Worm (Caenorhabditis elegans) whole organism, L4 larva: ENCODE results near the gene EGAP4.1.
"Not testable (repeated sequence)": the region's sequence is repeated elsewhere in the genome, so short reads cannot be mapped to it uniquely, and the experiment has no call there.

Experiments
- F44E2.7 ChIP-seq: fragments of 200-800 bp; sonication (Bioruptor generic); IDR thresholded peaks from 2 replicates; pipeline ENCODE4 v2.1.2; 2022; ENCODE audit warnings: missing genetic modification characterization, missing compliant biosample characterization
- F49E8.2 ChIP-seq: sonication (generic microtip); optimal IDR thresholded peaks from 2 replicates; lab custom pipeline; 2016; ENCODE audit warnings: missing compliant biosample characterization, mild to moderate bottlenecking, missing genetic modification characterization, borderline replicate concordance
- Y75B8A.6 ChIP-seq: fragments of 200-800 bp; sonication (Bioruptor generic); IDR thresholded peaks from 2 replicates; pipeline ENCODE4 v1.3.6; 2022; ENCODE audit warnings: missing genetic modification reagents, missing genetic modification characterization, missing compliant biosample characterization
- ZK546.5 ChIP-seq, 2 experiments: sonication (generic microtip); optimal IDR thresholded peaks; 2 replicates each; lab custom pipeline; 2017; ENCODE audit warnings: missing biosample characterization in 2 of 2, missing genetic modification characterization in 2 of 2
- aha-1 ChIP-seq: fragments of 150-350 bp; peaks from one replicate; lab custom pipeline; 2014; ENCODE audit warnings: missing biosample characterization, missing genetic modification characterization
- ceh-20 ChIP-seq: fragments of 200-800 bp; sonication (Bioruptor generic); IDR thresholded peaks from 2 replicates; pipeline ENCODE4 v1.3.6; 2022; ENCODE audit warnings: missing genetic modification reagents, missing genetic modification characterization, missing compliant biosample characterization
- ceh-28 ChIP-seq: fragments of 150-350 bp; optimal IDR thresholded peaks from 2 replicates; lab custom pipeline; 2014; ENCODE audit warnings: missing biosample characterization, missing genetic modification reagents, missing genetic modification characterization
- ces-1 ChIP-seq: fragments of 150-350 bp; sonication (generic microtip); optimal IDR thresholded peaks from 4 replicates; lab custom pipeline; 2014; ENCODE audit warnings: missing biosample characterization, missing genetic modification reagents, missing genetic modification characterization
- ctbp-1 ChIP-seq: fragments of 200-800 bp; sonication (Bioruptor generic); IDR thresholded peaks from 2 replicates; pipeline ENCODE4 v1.3.6; 2022; ENCODE audit warnings: missing genetic modification reagents, missing genetic modification characterization, missing compliant biosample characterization
- daf-16 ChIP-seq, 3 experiments: sonication (generic microtip); optimal IDR thresholded peaks; 2 replicates each; lab custom pipeline; 2016 to 2017; ENCODE audit warnings: missing genetic modification characterization in 3 of 3, missing genetic modification reagents in 3 of 3, mild to moderate bottlenecking in 2 of 3, missing compliant biosample characterization in 2 of 3, missing biosample characterization in 1 of 3, moderate library complexity in 1 of 3
- dmd-6 ChIP-seq: fragments of 200-800 bp; sonication (Bioruptor generic); IDR thresholded peaks from 2 replicates; pipeline ENCODE4 v1.3.6; 2022; ENCODE audit warnings: missing genetic modification reagents, missing genetic modification characterization, missing compliant biosample characterization
- dmd-9 ChIP-seq: fragments of 200-800 bp; sonication (Bioruptor generic); IDR thresholded peaks from 2 replicates; pipeline ENCODE4 v1.3.6; 2022; ENCODE audit warnings: missing genetic modification reagents, missing genetic modification characterization, missing compliant biosample characterization
- duxl-1 ChIP-seq: sonication (generic microtip); optimal IDR thresholded peaks from 2 replicates; lab custom pipeline; 2016; ENCODE audit warnings: mild to moderate bottlenecking, missing genetic modification characterization, moderate library complexity, missing compliant biosample characterization; ENCODE audit not compliant: poor library complexity
- dve-1 ChIP-seq: sonication (generic microtip); optimal IDR thresholded peaks from 2 replicates; lab custom pipeline; 2017; ENCODE audit warnings: antibody characterized with exemption, mild to moderate bottlenecking, missing genetic modification characterization, missing compliant biosample characterization; ENCODE audit not compliant: insufficient read depth
- hif-1 ChIP-seq, 2 experiments: sonication (generic microtip); optimal IDR thresholded peaks; 2 replicates each; lab custom pipeline; 2016 to 2017; ENCODE audit warnings: missing compliant biosample characterization in 2 of 2, missing genetic modification characterization in 2 of 2, missing genetic modification reagents in 2 of 2, missing genotype in 2 of 2, mild to moderate bottlenecking in 1 of 2
- hlh-11 ChIP-seq: fragments of 200-800 bp; sonication (Bioruptor generic); optimal IDR thresholded peaks from 2 replicates; lab custom pipeline; 2018; ENCODE audit warnings: mild to moderate bottlenecking, missing genetic modification characterization, missing compliant biosample characterization
- hmg-1.1 ChIP-seq: fragments of 200-800 bp; sonication (Bioruptor generic); IDR thresholded peaks from 2 replicates; pipeline ENCODE4 v1.3.6; 2022; ENCODE audit warnings: missing genetic modification reagents, missing genetic modification characterization, missing compliant biosample characterization
- jun-1 ChIP-seq: fragments of 150-350 bp; optimal IDR thresholded peaks from 2 replicates; lab custom pipeline; 2014; ENCODE audit warnings: missing biosample characterization, missing genetic modification reagents, missing genetic modification characterization
- lim-7 ChIP-seq: fragments of 200-800 bp; sonication (Bioruptor generic); IDR thresholded peaks from 2 replicates; pipeline ENCODE4 v1.3.6; 2022; ENCODE audit warnings: missing genetic modification characterization, missing compliant biosample characterization
- lin-39 ChIP-seq: fragments of 150-350 bp; optimal IDR thresholded peaks from 2 replicates; lab custom pipeline; 2014; ENCODE audit warnings: missing biosample characterization, missing genetic modification reagents, missing genetic modification characterization
- lir-3 ChIP-seq: sonication (generic microtip); optimal IDR thresholded peaks from 2 replicates; lab custom pipeline; 2016; ENCODE audit warnings: mild to moderate bottlenecking, missing genetic modification characterization, missing compliant biosample characterization
- lsy-2 ChIP-seq, 2 experiments: fragments of 150-350 bp in 1 of 2; sonication (generic microtip) in 1 of 2; optimal IDR thresholded peaks; 2 replicates each; lab custom pipeline; 2014 to 2017; ENCODE audit warnings: missing biosample characterization in 2 of 2, missing genetic modification characterization in 2 of 2
- mdl-1 ChIP-seq, 2 experiments: fragments of 150-350 bp in 1 of 2; sonication (generic microtip) in 1 of 2; optimal IDR thresholded peaks; 2 replicates each; lab custom pipeline; 2014 to 2017; ENCODE audit warnings: missing biosample characterization in 2 of 2, missing genetic modification characterization in 2 of 2
- mes-2 ChIP-seq: sonication (generic microtip); optimal IDR thresholded peaks from 2 replicates; lab custom pipeline; 2016; ENCODE audit warnings: missing genotype, mild to moderate bottlenecking, missing genetic modification characterization, missing compliant biosample characterization; ENCODE audit not compliant: poor library complexity, severe bottlenecking
- mxl-3 ChIP-seq: fragments of 200-800 bp; sonication (Bioruptor generic); optimal IDR thresholded peaks from 2 replicates; lab custom pipeline; 2018; ENCODE audit warnings: mild to moderate bottlenecking, missing genetic modification characterization, missing compliant biosample characterization
- nhr-11 ChIP-seq: fragments of 150-350 bp; optimal IDR thresholded peaks from 2 replicates; lab custom pipeline; 2014; ENCODE audit warnings: missing biosample characterization, missing genetic modification characterization
- nhr-25 ChIP-seq: sonication (generic microtip); optimal IDR thresholded peaks from 2 replicates; lab custom pipeline; 2017; ENCODE audit warnings: missing genetic modification characterization, mild to moderate bottlenecking, missing compliant biosample characterization, antibody characterized with exemption, moderate library complexity, borderline replicate concordance; ENCODE audit not compliant: insufficient read depth
- nhr-28 ChIP-seq: fragments of 150-350 bp; optimal IDR thresholded peaks from 2 replicates; lab custom pipeline; 2014; ENCODE audit warnings: missing biosample characterization, missing genetic modification characterization
- nhr-41 ChIP-seq: fragments of 200-800 bp; sonication (Bioruptor generic); IDR thresholded peaks from 2 replicates; pipeline ENCODE4 v1.3.6; 2022; ENCODE audit warnings: missing genetic modification reagents, missing genetic modification characterization, missing compliant biosample characterization
- set-16 ChIP-seq: fragments of 200-800 bp; sonication (Bioruptor generic); IDR thresholded peaks from 2 replicates; pipeline ENCODE4 v1.3.6; 2022; ENCODE audit warnings: missing genetic modification reagents, missing genetic modification characterization, missing compliant biosample characterization
- spr-1 ChIP-seq: sonication (generic microtip); optimal IDR thresholded peaks from 2 replicates; lab custom pipeline; 2016; ENCODE audit warnings: mild to moderate bottlenecking, missing genetic modification characterization, missing compliant biosample characterization
- unc-130 ChIP-seq: sonication (generic microtip); optimal IDR thresholded peaks from 2 replicates; lab custom pipeline; 2016; ENCODE audit warnings: missing genetic modification reagents, missing genetic modification characterization, missing compliant biosample characterization
- zfp-2 ChIP-seq: sonication (generic microtip); optimal IDR thresholded peaks from 2 replicates; lab custom pipeline; 2016; ENCODE audit warnings: mild to moderate bottlenecking, missing genetic modification characterization, missing compliant biosample characterization
- zip-2 ChIP-seq: fragments of 150-350 bp; optimal IDR thresholded peaks from 2 replicates; lab custom pipeline; 2014; ENCODE audit warnings: missing biosample characterization, missing genetic modification characterization
- ztf-11 ChIP-seq: fragments of 150-350 bp; optimal IDR thresholded peaks from 2 replicates; lab custom pipeline; 2014; ENCODE audit warnings: missing biosample characterization, missing genetic modification characterization

EGAP4.1 gene

DNA sequence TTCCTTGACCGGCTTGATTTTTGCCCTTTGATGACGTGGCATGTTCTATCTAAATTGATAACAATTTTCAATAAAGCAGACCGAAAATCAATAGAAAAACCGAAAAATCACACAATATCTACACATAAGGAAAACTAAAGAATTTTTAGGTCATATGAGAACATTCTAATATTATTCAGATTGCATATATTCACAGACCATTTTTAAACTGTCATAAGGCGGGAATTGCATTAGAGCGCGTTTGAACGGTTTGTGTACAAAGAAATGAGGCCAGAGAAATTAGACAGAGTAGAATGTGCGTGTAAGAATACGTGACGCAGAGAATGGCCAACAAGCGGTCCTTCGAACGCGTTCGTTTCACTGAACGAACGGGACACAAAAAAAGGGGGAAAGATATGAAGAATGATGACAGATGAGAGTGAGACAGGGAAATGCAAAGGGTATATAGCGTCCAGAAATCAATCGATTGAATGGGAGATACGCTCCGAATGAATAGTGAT is 9.8 kb upstream of the EGAP4.1 start, which contains the start of gene M02D8.3 (continued):
- TF ChIP-seq ztf-11 (tag; lab: Kevin White, UChicago) = no peak
- no peak for TF ChIP-seq lir-3 (tag; lab: Kevin White, UChicago)
- TF ChIP-seq dve-1 (tag; lab: Kevin White, UChicago) = peak; percentile 71
- no peak for TF ChIP-seq daf-16 (GFP tag; optimal IDR thresholded peaks at IDR 0.05; lab: Kevin White, UChicago)
- TF ChIP-seq daf-16 (tag; optimal IDR thresholded peaks at IDR 0.05; lab: Kevin White, UChicago) = no peak
- peak; percentile 62 for TF ChIP-seq mes-2 (tag; lab: Kevin White, UChicago)
- TF ChIP-seq zip-2 = no peak
- TF ChIP-seq lsy-2 (tag; optimal IDR thresholded peaks at IDR 0.05; lab: Kevin White, UChicago) = peak in 1 of 2 experiments; percentile 69
- TF ChIP-seq hmg-1.1 (GFP tag; lab: Robert Waterston, UW) = 0 out of 2 replicates have a peak, but pooled peaks have one; percentile 41
- TF ChIP-seq mxl-3 (GFP tag; lab: Kevin White, UChicago) = peak; percentile 83
- TF ChIP-seq aha-1 (tag; lab: Kevin White, UChicago) = peak; percentile 98
- TF ChIP-seq mdl-1 (tag; optimal IDR thresholded peaks at IDR 0.05; lab: Kevin White, UChicago) = peak in 1 of 2 experiments; percentile 77
- TF ChIP-seq dmd-6 = 0 out of 2 replicates have a peak, but pooled peaks have one; percentile 16
- TF ChIP-seq nhr-41 (GFP tag; lab: Robert Waterston, UW) = no peak
- peak; percentile 89 for TF ChIP-seq nhr-28 (tag; lab: Kevin White, UChicago)
- no peak for TF ChIP-seq Y75B8A.6 (GFP tag; lab: Robert Waterston, UW)
- TF ChIP-seq lin-39 (tag; lab: Kevin White, UChicago) = no peak

- TF ChIP-seq ces-1; zfp-2; ceh-20 (GFP tag; lab: Robert Waterston, UW): not testable (repeated sequence)
Measured at ce11 chrX:8731822-8732221, 4.6 kb upstream of the EGAP4.1 start, which contains the start of gene M02D8.6. M02D8.6 (minus strand) TSS chrX:8731922.

DNA sequence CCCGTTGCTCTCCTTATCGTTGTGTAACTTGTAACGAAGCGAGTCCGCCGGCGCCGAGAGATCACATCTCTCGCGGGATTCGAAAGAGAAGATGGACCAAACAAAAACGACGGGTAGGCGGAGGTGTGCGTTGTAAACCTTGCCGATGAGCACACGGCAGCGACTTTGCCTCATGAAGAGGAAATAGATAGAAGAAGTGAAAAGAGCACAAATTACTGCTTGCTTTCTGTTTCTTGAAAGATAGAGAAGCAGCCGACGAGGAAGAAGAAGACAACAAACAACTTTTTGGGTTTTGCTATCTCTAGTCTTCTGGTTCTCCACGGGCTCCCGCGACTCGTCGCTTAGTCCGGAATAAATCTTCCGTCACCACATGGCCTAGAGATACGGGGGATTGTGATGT is 3.4 kb downstream of the EGAP4.1 start:
- TF ChIP-seq daf-16 (GFP tag; optimal IDR thresholded peaks at IDR 0.05; lab: Kevin White, UChicago) (peak in 1 of 2 experiments; percentile 93), daf-16 (tag; optimal IDR thresholded peaks at IDR 0.05; lab: Kevin White, UChicago) (no peak), hlh-11 (tag; lab: Kevin White, UChicago) (peak; percentile 74), hmg-1.1 (GFP tag; lab: Robert Waterston, UW) (0 out of 2 replicates have a peak, but pooled peaks have one; percentile 15), hif-1 (tag; optimal IDR thresholded peaks at IDR 0.05; lab: Kevin White, UChicago) (no peak), nhr-25 (tag; lab: Kevin White, UChicago) (no peak), jun-1 (tag; lab: Kevin White, UChicago) (no peak), mxl-3 (GFP tag; lab: Kevin White, UChicago) (peak; percentile 23), dmd-9 (GFP tag; lab: Robert Waterston, UW) (no peak), spr-1 (no peak), unc-130 (no peak), ceh-20 (GFP tag; lab: Robert Waterston, UW) (0 out of 2 replicates have a peak, but pooled peaks have one; percentile 22), F44E2.7 (GFP tag; lab: Robert Waterston, UW) (no peak), ZK546.5 (tag; optimal IDR thresholded peaks at IDR 0.05; lab: Kevin White, UChicago) (no peak), lim-7 (GFP tag; lab: Robert Waterston, UW) (no peak), nhr-11 (peak; percentile 30), ctbp-1 (GFP tag; lab: Robert Waterston, UW) (peak; percentile 50; the same call in 1 of the 2 replicates)
- TF ChIP-seq, all 104 proteins: peak for 7

- peak; percentile 90 for TF ChIP-seq set-16 (GFP tag; lab: Robert Waterston, UW)
- TF ChIP-seq ceh-28 (tag; lab: Kevin White, UChicago) = no peak
- no peak for TF ChIP-seq ces-1
- TF ChIP-seq duxl-1 (tag; lab: Kevin White, UChicago) = no peak
- TF ChIP-seq aha-1 (tag; lab: Kevin White, UChicago) = peak; percentile 58
- no peak for TF ChIP-seq F49E8.2
Measured at ce11 chrX:8723127-8723600, 4.0 kb downstream of the EGAP4.1 start, which contains the start of gene tnt-2. tnt-2 (minus strand) TSS chrX:8723550.
